Fruit fly (Drosophila melanogaster) whole organism, embryonic: ENCODE results near the gene tst.
A peak's percentile ranks its signal among the peaks of the same experiment; 100 is the strongest.

Experiments
- ATbp ChIP-seq: fragments of 200-800 bp; sonication (Bioruptor generic); optimal IDR thresholded peaks from 2 replicates; lab custom pipeline; 2017; ENCODE audit warnings: missing biosample characterization, mild to moderate bottlenecking, missing genetic modification characterization, missing genetic modification reagents
- Ada2b ChIP-seq: fragments of 200-800 bp; sonication (Bioruptor generic); IDR thresholded peaks from 2 replicates; pipeline ENCODE4 v1.3.6; 2022; ENCODE audit warnings: missing biosample characterization, missing genetic modification characterization
- Awh ChIP-seq: fragments of 200-800 bp; sonication (Bioruptor generic); IDR thresholded peaks from 2 replicates; pipeline ENCODE4, ENCODE4 v1.3.6; 2022; ENCODE audit warnings: missing biosample characterization, missing genetic modification characterization
- Bteb2 ChIP-seq: fragments of 200-800 bp; sonication (Bioruptor generic); optimal IDR thresholded peaks from 2 replicates; lab custom pipeline; 2016; ENCODE audit warnings: missing biosample characterization, missing genetic modification characterization
- CG10462 ChIP-seq: fragments of 200-800 bp; sonication (Bioruptor generic); optimal IDR thresholded peaks from 2 replicates; lab custom pipeline; 2016; ENCODE audit warnings: missing biosample characterization, missing genetic modification characterization
- CG10543 ChIP-seq: fragments of 200-800 bp; sonication (Bioruptor generic); optimal IDR thresholded peaks from 3 replicates; lab custom pipeline; 2017; ENCODE audit warnings: missing biosample characterization, mild to moderate bottlenecking, missing genetic modification characterization, moderate library complexity
- CG11723 ChIP-seq: fragments of 200-800 bp; sonication (Bioruptor generic); optimal IDR thresholded peaks from 2 replicates; lab custom pipeline; 2017; ENCODE audit warnings: missing biosample characterization, mild to moderate bottlenecking, missing genetic modification characterization
- CG12071 ChIP-seq: fragments of 200-800 bp; sonication (Bioruptor generic); optimal IDR thresholded peaks from 3 replicates; lab custom pipeline; 2018; ENCODE audit warnings: missing biosample characterization, mild to moderate bottlenecking, missing genetic modification characterization
- CG12155 ChIP-seq: fragments of 200-800 bp; sonication (Bioruptor generic); optimal IDR thresholded peaks from 3 replicates; lab custom pipeline; 2016; ENCODE audit warnings: missing biosample characterization, missing genetic modification characterization
- CG12769 ChIP-seq: fragments of 200-800 bp; sonication (Bioruptor generic); optimal IDR thresholded peaks from 2 replicates; lab custom pipeline; 2019; ENCODE audit warnings: missing biosample characterization, mild to moderate bottlenecking, missing genetic modification characterization, moderate library complexity
- CG13624 ChIP-seq: fragments of 200-800 bp; sonication (Bioruptor generic); optimal IDR thresholded peaks from 2 replicates; lab custom pipeline; 2016; ENCODE audit warnings: missing biosample characterization, missing genetic modification characterization
- CG15011 ChIP-seq: fragments of 200-800 bp; sonication (Bioruptor generic); optimal IDR thresholded peaks from 3 replicates; lab custom pipeline; 2018; ENCODE audit warnings: missing biosample characterization, mild to moderate bottlenecking, missing genetic modification characterization
- CG2129 ChIP-seq: fragments of 200-800 bp; sonication (Bioruptor generic); IDR thresholded peaks from 2 replicates; pipeline ENCODE4 v1.3.6; 2022; ENCODE audit warnings: missing biosample characterization, missing genetic modification characterization; ENCODE audit not compliant: partially characterized antibody
- CG2678 ChIP-seq: fragments of 200-800 bp; sonication (Bioruptor generic); optimal IDR thresholded peaks from 3 replicates; lab custom pipeline; 2019; ENCODE audit warnings: missing biosample characterization, mild to moderate bottlenecking, missing genetic modification characterization, moderate library complexity
- CG31441 ChIP-seq: fragments of 200-800 bp; sonication (Bioruptor generic); IDR thresholded peaks from 2 replicates; pipeline ENCODE4 v1.3.6; 2022; ENCODE audit warnings: missing biosample characterization, missing genetic modification characterization
- CG3407 ChIP-seq: fragments of 200-800 bp; sonication (Bioruptor generic); optimal IDR thresholded peaks from 2 replicates; lab custom pipeline; 2018; ENCODE audit warnings: missing biosample characterization, mild to moderate bottlenecking, missing genetic modification characterization
- CG6272 ChIP-seq: fragments of 200-800 bp; sonication (Bioruptor generic); IDR thresholded peaks from 2 replicates; pipeline ENCODE4 v1.3.6; 2022; ENCODE audit warnings: missing biosample characterization, missing genetic modification characterization
- CG6654 ChIP-seq: fragments of 200-800 bp; sonication (Bioruptor generic); optimal IDR thresholded peaks from 2 replicates; lab custom pipeline; 2017; ENCODE audit warnings: missing biosample characterization, mild to moderate bottlenecking, missing genetic modification characterization
- CG7928 ChIP-seq: fragments of 200-800 bp; sonication (Bioruptor generic); optimal IDR thresholded peaks from 2 replicates; lab custom pipeline; 2017; ENCODE audit warnings: missing biosample characterization, mild to moderate bottlenecking, missing genetic modification characterization
- CG7963 ChIP-seq: fragments of 200-800 bp; sonication (Bioruptor generic); IDR thresholded peaks from 3 replicates; pipeline ENCODE4 v1.3.6; 2022; ENCODE audit warnings: missing biosample characterization, missing genetic modification characterization; ENCODE audit not compliant: partially characterized antibody
- CG8089 ChIP-seq: fragments of 200-800 bp; sonication (Bioruptor generic); optimal IDR thresholded peaks from 3 replicates; lab custom pipeline; 2016; ENCODE audit warnings: missing biosample characterization, missing genetic modification characterization
- CTCF ChIP-seq: fragments of 200-800 bp; sonication (Bioruptor generic); optimal IDR thresholded peaks from 2 replicates; lab custom pipeline; 2017; ENCODE audit warnings: missing biosample characterization, mild to moderate bottlenecking, missing genetic modification characterization, moderate library complexity
- Dip3 ChIP-seq: fragments of 200-800 bp; sonication (Bioruptor generic); optimal IDR thresholded peaks from 3 replicates; lab custom pipeline; 2016; ENCODE audit warnings: missing biosample characterization, missing genetic modification characterization
- Doc2 ChIP-seq: fragments of 200-800 bp; sonication (Bioruptor generic); IDR thresholded peaks from 2 replicates; pipeline ENCODE4 v1.3.6; 2022; ENCODE audit warnings: missing biosample characterization, missing genetic modification characterization
- E2f2 ChIP-seq: fragments of 200-800 bp; sonication (Bioruptor generic); IDR thresholded peaks from 2 replicates; pipeline ENCODE4 v1.3.6; 2022; ENCODE audit warnings: missing biosample characterization, missing genetic modification characterization
- Ets65A ChIP-seq: fragments of 200-800 bp; sonication (Bioruptor generic); peaks from one replicate; lab custom pipeline; 2016; ENCODE audit warnings: missing biosample characterization, missing genetic modification characterization
- Fer3 ChIP-seq: fragments of 200-800 bp; sonication (Bioruptor generic); optimal IDR thresholded peaks from 2 replicates; lab custom pipeline; 2018; ENCODE audit warnings: missing biosample characterization, mild to moderate bottlenecking, missing genetic modification characterization, moderate library complexity
- Lim3 ChIP-seq: fragments of 200-800 bp; sonication (Bioruptor generic); IDR thresholded peaks from 2 replicates; pipeline ENCODE4 v1.3.6; 2022; ENCODE audit warnings: missing biosample characterization, missing genetic modification characterization
- NC2α ChIP-seq: fragments of 200-800 bp; sonication (Bioruptor generic); optimal IDR thresholded peaks from 2 replicates; lab custom pipeline; 2016; ENCODE audit warnings: missing biosample characterization, missing genetic modification characterization
- Nf-YC ChIP-seq: fragments of 200-800 bp; optimal IDR thresholded peaks from 3 replicates; lab custom pipeline; 2019; ENCODE audit warnings: missing biosample characterization, mild to moderate bottlenecking, missing genetic modification characterization, moderate library complexity
- NfI ChIP-seq: fragments of 200-800 bp; sonication (Bioruptor generic); optimal IDR thresholded peaks from 3 replicates; lab custom pipeline; 2018; ENCODE audit warnings: missing biosample characterization, mild to moderate bottlenecking, missing genetic modification characterization, moderate library complexity
- Ravus ChIP-seq: fragments of 200-800 bp; sonication (Bioruptor generic); IDR thresholded peaks from 2 replicates; pipeline ENCODE4 v1.3.6; 2022; ENCODE audit warnings: missing biosample characterization, missing genetic modification characterization
- Sox102F ChIP-seq: fragments of 200-800 bp; sonication (Bioruptor generic); optimal IDR thresholded peaks from 2 replicates; lab custom pipeline; 2018; ENCODE audit warnings: missing biosample characterization, mild to moderate bottlenecking, missing genetic modification characterization, moderate library complexity
- Sry-δ ChIP-seq: fragments of 200-800 bp; sonication (Bioruptor generic); optimal IDR thresholded peaks from 2 replicates; lab custom pipeline; 2016; ENCODE audit warnings: missing biosample characterization, missing genetic modification characterization
- Xbp1 ChIP-seq: fragments of 200-800 bp; sonication (Bioruptor generic); optimal IDR thresholded peaks from 3 replicates; lab custom pipeline; 2016; ENCODE audit warnings: missing biosample characterization, mild to moderate bottlenecking, missing genetic modification characterization
- al ChIP-seq: fragments of 200-800 bp; sonication (Bioruptor generic); IDR thresholded peaks from 2 replicates; pipeline ENCODE4 v1.3.6; 2022; ENCODE audit warnings: missing biosample characterization, missing genetic modification characterization
- bsh ChIP-seq, 2 experiments: fragments of 200-800 bp; sonication (Bioruptor generic); optimal IDR thresholded peaks; 2 replicates each; lab custom pipeline; 2017 to 2018; ENCODE audit warnings: mild to moderate bottlenecking in 2 of 2, missing biosample characterization in 2 of 2, missing genetic modification characterization in 2 of 2, moderate library complexity in 1 of 2
- dpn ChIP-seq, 2 experiments: fragments of 200-800 bp; sonication (Bioruptor generic); optimal IDR thresholded peaks; 3 replicates each; lab custom pipeline; 2016; ENCODE audit warnings: missing biosample characterization in 2 of 2, missing genetic modification characterization in 2 of 2
- eve ChIP-seq, 2 experiments: fragments of >200 bp; optimal IDR thresholded peaks; 2 replicates each; lab custom pipeline; 2017; ENCODE audit warnings: missing biosample characterization in 2 of 2, missing genetic modification characterization in 2 of 2
- eyg ChIP-seq: fragments of 200-800 bp; sonication (Bioruptor generic); optimal IDR thresholded peaks from 3 replicates; lab custom pipeline; 2016; ENCODE audit warnings: missing biosample characterization, missing genetic modification characterization
- gce ChIP-seq: fragments of 200-800 bp; sonication (Bioruptor generic); IDR thresholded peaks from 3 replicates; pipeline ENCODE4 v1.3.6; 2022; ENCODE audit warnings: missing biosample characterization, missing genetic modification characterization
- gfzf ChIP-seq: fragments of 200-800 bp; sonication (Bioruptor generic); optimal IDR thresholded peaks from 2 replicates; lab custom pipeline; 2016; ENCODE audit warnings: missing biosample characterization, mild to moderate bottlenecking, missing genetic modification characterization, moderate library complexity
- inv ChIP-seq: fragments of 200-800 bp; sonication (Bioruptor generic); IDR thresholded peaks from 2 replicates; pipeline ENCODE4 v1.3.6; 2022; ENCODE audit warnings: missing biosample characterization, missing genetic modification characterization; ENCODE audit not compliant: partially characterized antibody
- lab ChIP-seq: fragments of 200-800 bp; sonication (Bioruptor generic); optimal IDR thresholded peaks from 3 replicates; lab custom pipeline; 2017; ENCODE audit warnings: missing biosample characterization, missing genetic modification characterization, mild to moderate bottlenecking, moderate library complexity, missing genetic modification reagents
- nerfin-1 ChIP-seq: fragments of 200-800 bp; sonication (Bioruptor generic); optimal IDR thresholded peaks from 3 replicates; lab custom pipeline; 2019; ENCODE audit warnings: missing biosample characterization, mild to moderate bottlenecking, missing genetic modification characterization, moderate library complexity
- repo ChIP-seq: fragments of 200-800 bp; sonication (Bioruptor generic); optimal IDR thresholded peaks from 2 replicates; lab custom pipeline; 2016; ENCODE audit warnings: missing biosample characterization, missing genetic modification characterization
- sens ChIP-seq: fragments of 200-800 bp; sonication (Bioruptor generic); peaks from one replicate; lab custom pipeline; 2016; ENCODE audit warnings: missing biosample characterization, missing genetic modification characterization
- sim ChIP-seq: fragments of 200-800 bp; sonication (Bioruptor generic); IDR thresholded peaks from 2 replicates; pipeline ENCODE4 v1.3.6; 2022; ENCODE audit warnings: missing biosample characterization, missing genetic modification characterization
- sna ChIP-seq: fragments of 200-800 bp; sonication (Bioruptor generic); IDR thresholded peaks from 2 replicates; pipeline ENCODE4 v1.3.6; 2022; ENCODE audit warnings: missing biosample characterization, missing genetic modification characterization; ENCODE audit not compliant: partially characterized antibody
- twi ChIP-seq: fragments of 200-800 bp; optimal IDR thresholded peaks from 2 replicates; lab custom pipeline; 2019; ENCODE audit warnings: missing biosample characterization, mild to moderate bottlenecking, missing genetic modification characterization, moderate library complexity
- usp ChIP-seq: fragments of >200 bp; optimal IDR thresholded peaks from 2 replicates; lab custom pipeline; 2017; ENCODE audit warnings: missing biosample characterization, missing genetic modification characterization
- vfl ChIP-seq: fragments of 200-800 bp; sonication (Bioruptor generic); optimal IDR thresholded peaks from 2 replicates; lab custom pipeline; 2016; ENCODE audit warnings: missing biosample characterization, missing genetic modification characterization

Gene tst

DNA sequence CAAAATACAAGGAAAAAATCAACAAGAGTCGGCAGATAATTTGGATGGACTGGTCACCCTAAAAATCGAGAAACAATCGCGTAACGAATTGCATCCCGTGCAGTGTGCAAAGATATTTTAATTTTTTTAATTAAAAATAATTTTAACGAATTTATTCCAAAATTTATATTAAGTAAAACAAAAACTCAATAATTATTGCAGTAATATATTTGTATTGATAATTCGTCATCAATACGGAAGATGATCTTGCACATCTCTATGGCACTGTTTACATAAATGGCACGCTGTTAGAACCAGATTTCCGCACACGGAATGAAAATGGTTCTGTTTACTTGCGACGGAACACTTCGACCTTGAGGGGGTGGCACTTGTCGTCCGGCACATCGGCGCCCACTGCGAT lies at the start of gene tst (continued):
- peak; percentile 77 for TF ChIP-seq CG11723 (GFP tag; lab: Kevin White, UChicago)
- peak; percentile 89 for TF ChIP-seq Ravus (GFP tag; lab: Robert Waterston, UW)
- peak; percentile 76 for TF ChIP-seq CG15011 (GFP tag; lab: Kevin White, UChicago)
- peak; percentile 47 for TF ChIP-seq Dip3 (GFP tag; lab: Kevin White, UChicago)
- no peak for TF ChIP-seq usp
- TF ChIP-seq Bteb2 (GFP tag; lab: Kevin White, UChicago), result peak; percentile 31
- no peak for TF ChIP-seq CG12071 (GFP tag; lab: Kevin White, UChicago)
- peak; percentile 92 for TF ChIP-seq Doc2 (GFP tag; lab: Robert Waterston, UW)
- TF ChIP-seq repo (GFP tag; lab: Kevin White, UChicago), result no peak
- TF ChIP-seq CG6272 (GFP tag; lab: Robert Waterston, UW), result peak; percentile 99
- peak; percentile 93 for TF ChIP-seq lab (GFP tag; lab: Kevin White, UChicago)
- peak; percentile 61 for TF ChIP-seq CG10462 (GFP tag; lab: Kevin White, UChicago)
- TF ChIP-seq twi (tag; lab: Kevin White, UChicago), result peak; percentile 80
- TF ChIP-seq ATbp (GFP tag; lab: Kevin White, UChicago), result peak; percentile 85
- TF ChIP-seq eve (GFP tag; optimal IDR thresholded peaks at IDR 0.05; lab: Kevin White, UChicago), result no peak
- TF ChIP-seq Lim3 (GFP tag; lab: Robert Waterston, UW), result peak; percentile 78
- peak; percentile 56 for TF ChIP-seq CG6654
- TF ChIP-seq Awh (GFP tag; lab: Robert Waterston, UW), result peak; percentile 91
- peak; percentile 92 for TF ChIP-seq Ets65A (GFP tag; lab: Kevin White, UChicago)
- TF ChIP-seq CG8089 (GFP tag; lab: Kevin White, UChicago), result no peak
- no peak for TF ChIP-seq inv (GFP tag; lab: Robert Waterston, UW)
- TF ChIP-seq eyg, result no peak
- no peak for TF ChIP-seq CG12769 (tag; lab: Kevin White, UChicago)
- TF ChIP-seq NC2α (GFP tag; lab: Kevin White, UChicago), result no peak
- TF ChIP-seq CG3407 (GFP tag; lab: Kevin White, UChicago), result peak; percentile 79
- peak; percentile 96 for TF ChIP-seq Ada2b (GFP tag; lab: Robert Waterston, UW)

DNA sequence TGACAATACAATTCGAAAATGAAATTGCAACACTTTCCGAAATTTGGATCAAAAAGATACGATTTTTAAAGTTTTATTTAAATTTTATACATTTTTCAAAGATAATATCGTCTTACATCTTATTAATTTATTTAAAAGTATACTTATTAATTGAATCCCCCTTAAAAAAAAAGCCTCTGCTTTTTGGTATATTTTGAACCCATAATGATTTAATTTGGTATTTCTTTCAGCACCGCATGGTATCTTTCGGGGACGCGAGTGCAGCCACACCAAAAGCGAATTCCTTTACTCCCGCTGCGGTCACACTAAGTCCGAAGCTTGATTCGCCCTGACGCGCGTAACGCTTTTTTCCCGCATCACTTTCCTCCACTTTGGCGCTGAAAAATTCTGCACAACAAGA lies 47.6 kb upstream of the tst start:
- peak; percentile 59 for TF ChIP-seq vfl (GFP tag; lab: Kevin White, UChicago)
- TF ChIP-seq Fer3, result peak; percentile 18
- peak; percentile 31 for TF ChIP-seq Sry-δ (GFP tag; lab: Kevin White, UChicago)
- peak; percentile 26 for TF ChIP-seq Sox102F (GFP tag; lab: Kevin White, UChicago)
- peak; percentile 42; the same call in 1 of the 2 replicates for TF ChIP-seq al (GFP tag; lab: Robert Waterston, UW)
- TF ChIP-seq Nf-YC (tag; lab: Kevin White, UChicago), result peak; percentile 12
- TF ChIP-seq Xbp1, result peak; percentile 46
- TF ChIP-seq CG2129, result no peak
- TF ChIP-seq CG31441, result 0 out of 2 replicates have a peak, but pooled peaks have one; percentile 44
- peak; percentile 82 for TF ChIP-seq E2f2 (GFP tag; lab: Robert Waterston, UW)
- peak; percentile 51 for TF ChIP-seq CG2678 (tag; lab: Kevin White, UChicago)
- no peak for TF ChIP-seq sim (GFP tag; lab: Robert Waterston, UW)
- TF ChIP-seq gce, result no peak
- TF ChIP-seq bsh (GFP tag; optimal IDR thresholded peaks at IDR 0.05; lab: Kevin White, UChicago), result peak in 1 of 2 experiments; percentile 21
- no peak for TF ChIP-seq CG13624
- peak; percentile 34 for TF ChIP-seq CG12155 (GFP tag; lab: Kevin White, UChicago)
- TF ChIP-seq sens (GFP tag; lab: Kevin White, UChicago), result peak; percentile 51
- peak; percentile 9 for TF ChIP-seq CTCF (GFP tag; lab: Kevin White, UChicago)
- peak in 1 of 2 experiments; percentile 51 for TF ChIP-seq dpn (GFP tag; optimal IDR thresholded peaks at IDR 0.05; lab: Kevin White, UChicago)
- peak; percentile 97 for TF ChIP-seq nerfin-1 (tag; lab: Kevin White, UChicago)
- TF ChIP-seq CG7963 (GFP tag; lab: Robert Waterston, UW), result 0 out of 3 replicates have a peak, but pooled peaks have one; percentile 21
- no peak for TF ChIP-seq CG7928
- TF ChIP-seq NfI (GFP tag; lab: Kevin White, UChicago), result peak; percentile 39
- TF ChIP-seq CG10543, result no peak
- TF ChIP-seq sna (GFP tag; lab: Robert Waterston, UW), result 0 out of 2 replicates have a peak, but pooled peaks have one; percentile 34
- TF ChIP-seq gfzf (GFP tag; lab: Kevin White, UChicago), result peak; percentile 94
